Worm (Caenorhabditis elegans): ENCODE data around the gene lig-4.

The lig-4 gene

ce11 chrIII:7498346-7498745 is 22.9 kb upstream of the lig-4 start (continued):
- TF ChIP-seq ceh-63 (GFP tag; optimal IDR thresholded peaks at IDR 0.05) (no peak), nhr-71 (tag; optimal IDR thresholded peaks at IDR 0.05) (peak; percentile 94)

ce11 chrIII:7499421-7499902 is 21.8 kb upstream of the lig-4 start, which contains the start of the genes C07H6.9 and sap-140:
TSS of gene C07H6.9 (minus strand) at chrIII:7499471.
TSS of gene sap-140 (plus strand) at chrIII:7499738.
- TF ChIP-seq unc-62 (GFP tag; optimal IDR thresholded peaks at IDR 0.05) (no peak), tlp-1 (tag; optimal IDR thresholded peaks at IDR 0.05) (no peak), nhr-77 (tag; optimal IDR thresholded peaks at IDR 0.05) (peak; percentile 70), unc-98 (GFP tag; IDR thresholded peaks at IDR 0.05) (no peak), efl-3 (GFP tag; optimal IDR thresholded peaks at IDR 0.05) (no peak), dsc-1 (tag; optimal IDR thresholded peaks at IDR 0.05) (peak; percentile 87), ets-5 (GFP tag; IDR thresholded peaks at IDR 0.05) (no peak), C34B4.2 (tag; optimal IDR thresholded peaks at IDR 0.05) (no peak), fkh-10 (GFP tag; optimal IDR thresholded peaks at IDR 0.05) (peak; percentile 16), isw-1 (GFP tag; IDR thresholded peaks at IDR 0.05) (peak; percentile 71), ceh-82 (tag; optimal IDR thresholded peaks at IDR 0.05) (peak; percentile 77 to 90 (median 82)), mab-9 (GFP tag; IDR thresholded peaks at IDR 0.05) (0 out of 2 replicates have a peak, but pooled peaks have one; percentile 45), alr-1 (tag; optimal IDR thresholded peaks at IDR 0.05; ENCODE audit: borderline replicate concordance) (no peak), lin-14 (GFP tag; optimal IDR thresholded peaks at IDR 0.05) (peak; percentile 83), egl-13 (tag; optimal IDR thresholded peaks at IDR 0.05) (peak; percentile 67), nhr-28 (tag; optimal IDR thresholded peaks at IDR 0.05) (no peak), irx-1 (tag; optimal IDR thresholded peaks at IDR 0.05) (peak; percentile 46), elt-3 (tag; optimal IDR thresholded peaks at IDR 0.05) (peak in 3 of 6 experiments; percentile 16 to 80 (median 20)), zip-4 (GFP tag; optimal IDR thresholded peaks at IDR 0.05) (peak; percentile 35), swsn-7 (tag; optimal IDR thresholded peaks at IDR 0.05) (peak; percentile 86), skn-1 (tag; optimal IDR thresholded peaks at IDR 0.05) (peak; percentile 52), nhr-11 (tag; optimal IDR thresholded peaks at IDR 0.05) (no peak), nhr-237 (tag; optimal IDR thresholded peaks at IDR 0.05) (peak; percentile 54), egl-27 (tag; optimal IDR thresholded peaks at IDR 0.05) (no peak), ztf-4 (tag; optimal IDR thresholded peaks at IDR 0.05) (peak; percentile 3), lin-13 (GFP tag; optimal IDR thresholded peaks at IDR 0.05) (peak; percentile 82), nhr-71 (tag; optimal IDR thresholded peaks at IDR 0.05) (peak; percentile 92), nhr-85 (tag) (peak; percentile 93), elt-2 (tag; optimal IDR thresholded peaks at IDR 0.05) (peak; percentile 27), zag-1 (tag; optimal IDR thresholded peaks at IDR 0.05) (no peak), ceh-88 (GFP tag; IDR thresholded peaks at IDR 0.05) (0 out of 2 replicates have a peak, but pooled peaks have one; percentile 41), nhr-19 (GFP tag; conservative IDR thresholded peaks at IDR 0.05) (peak; percentile 86), nhr-47 (tag; optimal IDR thresholded peaks at IDR 0.05) (peak; percentile 89), jun-1 (tag; optimal IDR thresholded peaks at IDR 0.05) (peak; percentile 47), C16A3.4 (tag; optimal IDR thresholded peaks at IDR 0.05) (peak; percentile 80), ceh-90 (tag; optimal IDR thresholded peaks at IDR 0.05) (no peak), ztf-11 (tag; optimal IDR thresholded peaks at IDR 0.05) (peak in 1 of 2 experiments; percentile 62), fos-1 (tag; optimal IDR thresholded peaks at IDR 0.05) (peak; percentile 24), snu-23 (GFP tag; optimal IDR thresholded peaks at IDR 0.05) (peak; percentile 88), aha-1 (tag; optimal IDR thresholded peaks at IDR 0.05) (peak; percentile 48), efl-1 (optimal IDR thresholded peaks at IDR 0.05) (peak; percentile 84 to 94), efl-1 (GFP tag; optimal IDR thresholded peaks at IDR 0.05 in 1 of 2) (peak; percentile 92 to 99), nhr-84 (tag; optimal IDR thresholded peaks at IDR 0.05) (no peak), blmp-1 (tag; optimal IDR thresholded peaks at IDR 0.05) (peak; percentile 84), nhr-76 (tag; optimal IDR thresholded peaks at IDR 0.05) (no peak), rnt-1 (tag; optimal IDR thresholded peaks at IDR 0.05) (peak; percentile 93), nhr-12 (tag; optimal IDR thresholded peaks at IDR 0.05) (no peak), pax-3 (tag; optimal IDR thresholded peaks at IDR 0.05) (no peak), ceh-8 (GFP tag; optimal IDR thresholded peaks at IDR 0.05) (peak; percentile 82), Y116A8C.19 (tag; optimal IDR thresholded peaks at IDR 0.05; ENCODE audit: borderline replicate concordance) (no peak)
